Worm (Caenorhabditis elegans) whole organism, late embryonic: ENCODE results near the gene Y69A2AR.16.

ENCODE experiments used
- C08G9.2 ChIP-seq: sonication (generic microtip); optimal IDR thresholded peaks from 2 replicates; lab custom pipeline; 2016; ENCODE audit warnings: mild to moderate bottlenecking, missing genetic modification characterization, moderate library complexity, missing compliant biosample characterization
- C38D4.7 ChIP-seq: fragments of 200-800 bp; sonication (Bioruptor generic); optimal IDR thresholded peaks from 2 replicates; lab custom pipeline; 2018; ENCODE audit warnings: mild to moderate bottlenecking, missing genetic modification characterization, moderate library complexity, missing compliant biosample characterization
- K02D7.2 ChIP-seq: sonication (generic microtip); optimal IDR thresholded peaks from 2 replicates; lab custom pipeline; 2017; ENCODE audit warnings: mild to moderate bottlenecking, missing genetic modification characterization, missing compliant biosample characterization
- K09A11.1 ChIP-seq: sonication (generic microtip); optimal IDR thresholded peaks from 2 replicates; lab custom pipeline; 2017; ENCODE audit warnings: antibody characterized with exemption, mild to moderate bottlenecking, missing genetic modification characterization, missing compliant biosample characterization; ENCODE audit not compliant: insufficient read depth
- Y22D7AL.16 ChIP-seq: sonication (generic microtip); optimal IDR thresholded peaks from 2 replicates; lab custom pipeline; 2016; ENCODE audit warnings: missing genetic modification characterization, missing compliant biosample characterization
- ahr-1 ChIP-seq: sonication (generic microtip); optimal IDR thresholded peaks from 2 replicates; lab custom pipeline; 2016; ENCODE audit warnings: missing genetic modification characterization, missing compliant biosample characterization
- ceh-14 ChIP-seq: sonication (generic microtip); optimal IDR thresholded peaks from 2 replicates; lab custom pipeline; 2016; ENCODE audit warnings: missing genotype, missing genetic modification characterization, missing compliant biosample characterization
- ceh-19 ChIP-seq: fragments of 200-800 bp; sonication (Bioruptor generic); optimal IDR thresholded peaks from 2 replicates; lab custom pipeline; 2018; ENCODE audit warnings: mild to moderate bottlenecking, missing genetic modification characterization, missing compliant biosample characterization
- ceh-30 ChIP-seq: fragments of 150-350 bp; optimal IDR thresholded peaks from 2 replicates; lab custom pipeline; 2014; ENCODE audit warnings: missing biosample characterization, missing genetic modification characterization
- ceh-34 ChIP-seq: sonication (generic microtip); optimal IDR thresholded peaks from 2 replicates; lab custom pipeline; 2016; ENCODE audit warnings: mild to moderate bottlenecking, missing genetic modification characterization, missing compliant biosample characterization
- ceh-45 ChIP-seq: fragments of 200-800 bp; sonication (Bioruptor generic); IDR thresholded peaks from 2 replicates; pipeline ENCODE4 v1.3.6; 2022; ENCODE audit warnings: missing genetic modification reagents, missing genetic modification characterization, missing compliant biosample characterization
- ceh-48 ChIP-seq: sonication (generic microtip); optimal IDR thresholded peaks from 2 replicates; lab custom pipeline; 2016; ENCODE audit warnings: missing genetic modification characterization, inconsistent platforms, missing compliant biosample characterization
- dve-1 ChIP-seq: sonication (generic microtip); optimal IDR thresholded peaks from 2 replicates; lab custom pipeline; 2017; ENCODE audit warnings: antibody characterized with exemption, mild to moderate bottlenecking, missing genetic modification characterization, missing compliant biosample characterization
- elt-4 ChIP-seq: sonication (generic microtip); optimal IDR thresholded peaks from 2 replicates; lab custom pipeline; 2016; ENCODE audit warnings: missing genetic modification characterization, missing compliant biosample characterization
- ets-4 ChIP-seq: sonication (generic microtip); optimal IDR thresholded peaks from 2 replicates; lab custom pipeline; 2016; ENCODE audit warnings: missing genetic modification characterization, missing compliant biosample characterization
- eyg-1 ChIP-seq: sonication (generic microtip); optimal IDR thresholded peaks from 2 replicates; lab custom pipeline; 2016; ENCODE audit warnings: missing genotype, missing genetic modification characterization, missing compliant biosample characterization
- fkh-6 ChIP-seq: sonication (generic microtip); optimal IDR thresholded peaks from 2 replicates; lab custom pipeline; 2016; ENCODE audit warnings: missing genetic modification characterization, missing compliant biosample characterization
- gmeb-2 ChIP-seq: sonication (generic microtip); optimal IDR thresholded peaks from 2 replicates; lab custom pipeline; 2016; ENCODE audit warnings: missing genetic modification characterization, inconsistent platforms, missing compliant biosample characterization
- hlh-6 ChIP-seq: sonication (generic microtip); optimal IDR thresholded peaks from 2 replicates; lab custom pipeline; 2016; ENCODE audit warnings: missing genotype, missing genetic modification characterization, missing compliant biosample characterization
- hlh-8 ChIP-seq: sonication (generic microtip); optimal IDR thresholded peaks from 2 replicates; lab custom pipeline; 2016; ENCODE audit warnings: missing genotype, missing genetic modification characterization, missing compliant biosample characterization
- mec-3 ChIP-seq: sonication (generic microtip); optimal IDR thresholded peaks from 2 replicates; lab custom pipeline; 2016; ENCODE audit warnings: borderline replicate concordance, missing genetic modification characterization, missing compliant biosample characterization
- nfya-1 ChIP-seq: sonication (generic microtip); optimal IDR thresholded peaks from 2 replicates; lab custom pipeline; 2017; ENCODE audit warnings: missing genetic modification characterization, mild to moderate bottlenecking, missing compliant biosample characterization, antibody characterized with exemption, moderate library complexity
- npax-4 ChIP-seq: sonication (generic microtip); optimal IDR thresholded peaks from 2 replicates; lab custom pipeline; 2016; ENCODE audit warnings: missing genetic modification characterization, missing compliant biosample characterization
- pha-4 ChIP-seq: fragments of 150-350 bp; optimal IDR thresholded peaks from 2 replicates; lab custom pipeline; 2018; ENCODE audit warnings: missing biosample characterization, missing genetic modification reagents, missing genetic modification characterization
- pros-1 ChIP-seq: fragments of 150-350 bp; optimal IDR thresholded peaks from 2 replicates; lab custom pipeline; 2014; ENCODE audit warnings: missing biosample characterization, missing genetic modification reagents, missing genetic modification characterization
- ref-2 ChIP-seq: sonication (generic microtip); optimal IDR thresholded peaks from 2 replicates; lab custom pipeline; 2016; ENCODE audit warnings: missing genetic modification characterization, missing compliant biosample characterization
- sox-2 ChIP-seq: fragments of 200-800 bp; sonication (Bioruptor generic); IDR thresholded peaks from 2 replicates; pipeline ENCODE4 v1.3.6; 2022; ENCODE audit warnings: missing genetic modification reagents, missing genetic modification characterization, missing compliant biosample characterization
- sox-4 ChIP-seq: sonication (generic microtip); optimal IDR thresholded peaks from 2 replicates; lab custom pipeline; 2017; ENCODE audit warnings: mild to moderate bottlenecking, missing genetic modification characterization, inconsistent platforms, missing compliant biosample characterization
- tbx-2 ChIP-seq: sonication (generic microtip); optimal IDR thresholded peaks from 2 replicates; lab custom pipeline; 2016; ENCODE audit warnings: missing genetic modification characterization, missing compliant biosample characterization
- tbx-7 ChIP-seq: sonication (generic microtip); optimal IDR thresholded peaks from 2 replicates; lab custom pipeline; 2016; ENCODE audit warnings: missing genotype, missing genetic modification characterization, missing compliant biosample characterization
- unc-3 ChIP-seq, 2 experiments: fragments of 200-800 bp in 1 of 2; sonication (Bioruptor generic) in 1 of 2; sonication (generic microtip) in 1 of 2; conservative IDR thresholded peaks in 1 of 2; optimal IDR thresholded peaks in 1 of 2; 2 replicates each; pipeline versions ENCODE4 v1.3.6 to Lab custom; 2016 to 2022; ENCODE audit warnings: missing compliant biosample characterization in 2 of 2, missing genetic modification characterization in 2 of 2, missing genetic modification reagents in 1 of 2
- unc-42 ChIP-seq: sonication (generic microtip); optimal IDR thresholded peaks from 2 replicates; lab custom pipeline; 2016; ENCODE audit warnings: missing genotype, missing genetic modification characterization, missing compliant biosample characterization
- unc-55 ChIP-seq: sonication (generic microtip); optimal IDR thresholded peaks from 2 replicates; lab custom pipeline; 2017; ENCODE audit warnings: missing biosample characterization, missing genetic modification reagents, missing genetic modification characterization
- ztf-16 ChIP-seq: sonication (generic microtip); optimal IDR thresholded peaks from 2 replicates; lab custom pipeline; 2017; ENCODE audit warnings: missing genetic modification characterization, missing compliant biosample characterization

The Y69A2AR.16 gene

DNA sequence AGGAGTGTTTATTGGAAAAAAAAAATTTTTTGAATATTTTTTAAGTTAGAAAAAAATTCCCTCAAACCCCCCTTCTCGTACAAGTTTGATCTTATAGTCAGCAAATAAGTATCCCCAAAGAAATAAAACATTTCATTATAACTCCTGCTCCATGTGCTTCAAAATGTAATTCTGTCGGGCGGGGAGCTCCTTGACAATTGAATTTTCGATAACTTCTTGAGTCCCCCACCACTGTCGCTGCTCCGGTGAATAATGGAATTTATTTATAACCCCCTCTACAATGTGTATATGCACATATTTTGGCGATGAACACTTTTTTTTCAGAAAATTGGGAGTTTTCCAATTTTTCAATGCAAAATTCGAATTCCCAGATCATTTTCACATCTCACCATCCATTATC, 40.1 kb downstream of the Y69A2AR.16 start:
- TF ChIP-seq ets-4 (tag; lab: Kevin White, UChicago) (no peak), mec-3 (tag; lab: Kevin White, UChicago) (no peak), unc-42 (peak; percentile 87), pros-1 (no peak), unc-3 (GFP tag; conservative IDR thresholded peaks at IDR 0.05; lab: Robert Waterston, UW) (no peak), unc-3 (tag; optimal IDR thresholded peaks at IDR 0.05; lab: Kevin White, UChicago) (no peak)

DNA sequence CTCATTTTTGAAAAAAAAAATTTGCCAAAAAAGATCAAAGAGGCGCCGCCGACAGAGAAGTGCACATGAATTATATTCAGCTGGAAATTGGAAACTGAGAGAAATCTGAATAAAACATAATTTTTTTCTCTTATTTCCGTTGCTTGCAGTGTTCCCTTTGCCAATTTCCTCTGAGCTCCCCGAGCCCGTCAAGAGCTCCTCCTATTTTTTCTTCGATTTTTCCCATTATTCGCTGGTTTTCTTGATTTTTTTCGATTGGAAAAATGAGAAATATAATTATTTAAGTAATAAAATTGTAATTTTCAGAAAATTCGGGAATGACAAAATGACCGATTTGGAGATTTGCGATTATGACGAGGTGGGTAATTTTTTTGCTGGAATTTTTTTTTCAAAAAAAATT, 44.4 kb downstream of the Y69A2AR.16 start, which contains the start of gene sprr-3:
TSS of gene sprr-3 (plus strand) at position 301 of the 400 bp plus-strand sequence.
- TF ChIP-seq ref-2 (no peak), eyg-1 (tag; lab: Kevin White, UChicago) (no peak), hlh-8 (no peak), ceh-45 (no peak), dve-1 (no peak), C38D4.7 (GFP tag; lab: Kevin White, UChicago) (no peak), K09A11.1 (tag; lab: Kevin White, UChicago) (no peak), ceh-34 (tag; lab: Kevin White, UChicago) (no peak), C08G9.2 (no peak), tbx-2 (tag; lab: Kevin White, UChicago) (no peak), nfya-1 (tag; lab: Kevin White, UChicago) (no peak), ceh-30 (tag; lab: Kevin White, UChicago) (no peak), ztf-16 (tag; lab: Kevin White, UChicago) (no peak), pha-4 (no peak), K02D7.2 (tag; lab: Kevin White, UChicago) (no peak), ceh-19 (no peak), gmeb-2 (tag; lab: Kevin White, UChicago) (no peak), sox-2 (GFP tag; lab: Robert Waterston, UW) (no peak), unc-55 (GFP tag; lab: Kevin White, UChicago) (no peak)
- TF ChIP-seq, all 69 proteins: peak for 0

DNA sequence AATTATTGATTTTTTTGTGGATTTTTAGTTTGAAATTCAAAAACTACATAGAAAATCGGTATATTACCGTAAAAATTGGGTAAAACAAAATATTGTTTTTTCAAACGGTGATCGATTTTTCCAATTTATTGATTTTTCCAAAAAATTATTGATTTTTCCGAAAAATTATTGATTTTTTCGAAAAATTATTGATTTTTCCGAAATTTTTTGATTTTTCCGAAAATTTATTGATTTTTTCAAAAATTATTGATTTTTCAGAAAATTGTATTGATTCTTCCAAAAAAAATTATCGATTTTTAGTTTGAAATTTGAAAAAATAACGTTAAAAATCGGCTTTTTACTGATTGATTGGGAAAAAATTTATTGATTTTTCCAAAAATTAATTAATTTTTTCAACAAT, 51.2 kb downstream of the Y69A2AR.16 start:
- TF ChIP-seq ceh-48: peak; percentile 49
- no peak for TF ChIP-seq ceh-30 (tag; lab: Kevin White, UChicago)

DNA sequence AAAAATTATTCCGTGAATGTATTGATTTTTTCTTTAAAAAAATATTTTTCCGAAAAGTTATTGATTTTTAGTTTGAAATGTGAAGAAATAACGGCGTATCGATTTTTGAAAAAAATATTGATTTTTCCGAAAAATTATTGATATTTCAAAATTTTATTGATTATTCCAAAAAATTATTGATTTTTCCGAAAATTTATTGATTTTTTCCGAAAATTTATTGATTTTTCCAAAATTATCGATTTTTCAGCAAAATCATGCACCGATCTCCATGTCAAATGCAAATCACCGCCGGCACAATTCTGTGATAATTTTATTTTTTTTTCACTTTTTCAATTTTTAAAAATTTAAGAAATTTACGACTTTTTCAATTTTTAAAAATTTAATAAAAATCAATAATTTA, 51.9 kb downstream of the Y69A2AR.16 start:
- TF ChIP-seq hlh-6 (tag; lab: Kevin White, UChicago) (no peak), fkh-6 (tag; lab: Kevin White, UChicago) (no peak), tbx-7 (tag; lab: Kevin White, UChicago) (no peak), npax-4 (tag; lab: Kevin White, UChicago) (no peak), mec-3 (tag; lab: Kevin White, UChicago) (no peak), ceh-48 (peak; percentile 23), sox-4 (no peak), Y22D7AL.16 (no peak)

DNA sequence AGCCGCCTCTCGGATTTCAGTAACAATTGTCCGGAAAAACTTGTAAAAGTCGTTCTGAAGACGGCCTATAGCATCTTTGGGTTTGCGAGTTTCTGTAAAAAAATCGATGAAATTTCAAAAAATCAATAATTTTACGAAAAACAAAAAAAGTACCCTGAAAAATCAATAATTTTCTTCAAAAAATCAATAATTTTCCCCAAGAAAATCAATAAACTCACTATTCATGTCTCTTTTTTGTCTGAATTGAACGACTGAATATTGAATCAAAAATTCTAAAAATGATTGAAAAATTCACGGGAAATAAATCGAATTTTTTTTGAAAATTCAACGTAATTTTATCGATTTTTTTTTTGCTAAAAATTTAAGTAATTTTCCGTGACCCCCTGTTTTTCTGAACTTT, 53.8 kb downstream of the Y69A2AR.16 start, which contains the start of gene Y69A2AR.23:
TSS of gene Y69A2AR.23 (minus strand) at position 267 of the 400 bp plus-strand sequence.
- TF ChIP-seq ahr-1 (tag; lab: Kevin White, UChicago) (no peak), ceh-14 (tag; lab: Kevin White, UChicago) (no peak), hlh-6 (tag; lab: Kevin White, UChicago) (no peak), ceh-48 (peak; percentile 35), elt-4 (tag; lab: Kevin White, UChicago) (no peak)
